Fruit fly (Drosophila melanogaster): ENCODE data around the gene Sac1.

Gene Sac1

dm6 chr3L:1258547-1258946 is 10.9 kb downstream of the Sac1 start (continued):
- TF ChIP-seq CG8924 (tag; optimal IDR thresholded peaks at IDR 0.05) (peak; percentile 27), CG17385 (GFP tag; optimal IDR thresholded peaks at IDR 0.05) (peak; percentile 15), dati (GFP tag; IDR thresholded peaks at IDR 0.05) (no peak), grn (GFP tag; optimal IDR thresholded peaks at IDR 0.05) (no peak), slbo (GFP tag; IDR thresholded peaks at IDR 0.05) (peak; percentile 70), stc (GFP tag; IDR thresholded peaks at IDR 0.05) (no peak), sob (GFP tag; IDR thresholded peaks at IDR 0.05) (peak; percentile 49; the same call in 1 of the 2 replicates), Spps (tag; optimal IDR thresholded peaks at IDR 0.05) (no peak), fd3F (GFP tag; optimal IDR thresholded peaks at IDR 0.05) (peak; percentile 43), CG30403 (GFP tag; optimal IDR thresholded peaks at IDR 0.05) (peak; percentile 18), Med (GFP tag) (no peak), CG3847 (GFP tag; IDR thresholded peaks at IDR 0.05) (peak; percentile 47), Meics (GFP tag; optimal IDR thresholded peaks at IDR 0.05) (peak; percentile 34), Hey (tag; optimal IDR thresholded peaks at IDR 0.05) (no peak), shn (GFP tag; optimal IDR thresholded peaks at IDR 0.05) (no peak), tgo (GFP tag; IDR thresholded peaks at IDR 0.05) (peak; percentile 17; the same call in 2 of the 3 replicates), so (GFP tag; IDR thresholded peaks at IDR 0.05) (no peak), Nf-YA (GFP tag; IDR thresholded peaks at IDR 0.05) (no peak), CkIIα-i1 (GFP tag; IDR thresholded peaks at IDR 0.05) (no peak), CG8089 (GFP tag; optimal IDR thresholded peaks at IDR 0.05) (no peak), Eip74EF (GFP tag; optimal IDR thresholded peaks at IDR 0.05) (no peak), NC2α (GFP tag; optimal IDR thresholded peaks at IDR 0.05) (no peak), kay (GFP tag; optimal IDR thresholded peaks at IDR 0.05) (no peak), BEAF-32 (GFP tag; optimal IDR thresholded peaks at IDR 0.05) (no peak), Elba2 (GFP tag; optimal IDR thresholded peaks at IDR 0.05) (no peak), CG15269 (tag; optimal IDR thresholded peaks at IDR 0.05) (peak; percentile 69), Bgb (GFP tag; IDR thresholded peaks at IDR 0.05; ENCODE audit: partially characterized antibody) (no peak), CG13296 (GFP tag; optimal IDR thresholded peaks at IDR 0.05) (peak; percentile 37), CG3065 (GFP tag; optimal IDR thresholded peaks at IDR 0.05) (no peak), CG12769 (tag; optimal IDR thresholded peaks at IDR 0.05) (no peak), run (tag; optimal IDR thresholded peaks at IDR 0.05) (no peak), CG4282 (GFP tag; optimal IDR thresholded peaks at IDR 0.05) (no peak), HLH54F (GFP tag; optimal IDR thresholded peaks at IDR 0.05) (no peak), CG17829 (tag; optimal IDR thresholded peaks at IDR 0.05) (no peak), CG11695 (GFP tag; IDR thresholded peaks at IDR 0.05) (0 out of 3 replicates have a peak, but pooled peaks have one; percentile 50), Adf1 (GFP tag; IDR thresholded peaks at IDR 0.05) (peak; percentile 36; the same call in 1 of the 2 replicates), ac (GFP tag; optimal IDR thresholded peaks at IDR 0.05) (no peak), CG15696 (tag; optimal IDR thresholded peaks at IDR 0.05) (no peak), Hmr (GFP tag; optimal IDR thresholded peaks at IDR 0.05) (peak; percentile 8), Rfx (GFP tag; IDR thresholded peaks at IDR 0.05) (peak; percentile 51), CG10366 (GFP tag; IDR thresholded peaks at IDR 0.05) (peak; percentile 22; the same call in 1 of the 2 replicates), grau (tag; optimal IDR thresholded peaks at IDR 0.05) (peak; percentile 58), ro (GFP tag; IDR thresholded peaks at IDR 0.05) (no peak), CG10543 (GFP tag; optimal IDR thresholded peaks at IDR 0.05) (no peak), CG1233 (GFP tag; optimal IDR thresholded peaks at IDR 0.05) (peak; percentile 3), row (GFP tag; IDR thresholded peaks at IDR 0.05) (peak; percentile 69), sens (GFP tag) (no peak), Max (GFP tag; optimal IDR thresholded peaks at IDR 0.05) (no peak), CG2678 (tag; optimal IDR thresholded peaks at IDR 0.05) (peak; percentile 62), caup (GFP tag; optimal IDR thresholded peaks at IDR 0.05; ENCODE audit: severe bottlenecking) (no peak)

Data from whole organism, embryonic.